Fruit fly (Drosophila melanogaster) whole organism, embryonic: ENCODE results near the gene CG12239.
A peak's percentile ranks its signal among the peaks of the same experiment; 100 is the strongest.

Experiments
- CG10462 ChIP-seq: fragments of 200-800 bp; sonication (Bioruptor generic); optimal IDR thresholded peaks from 2 replicates; lab custom pipeline; 2016; ENCODE audit warnings: missing biosample characterization, missing genetic modification characterization
- CG16815 ChIP-seq: fragments of 200-800 bp; sonication (Bioruptor generic); optimal IDR thresholded peaks from 3 replicates; lab custom pipeline; 2017; ENCODE audit warnings: missing biosample characterization, mild to moderate bottlenecking, missing genetic modification characterization
- CG17568 ChIP-seq: fragments of 200-800 bp; sonication (Bioruptor generic); optimal IDR thresholded peaks from 2 replicates; lab custom pipeline; 2018; ENCODE audit warnings: missing biosample characterization, mild to moderate bottlenecking, missing genetic modification characterization, moderate library complexity
- CG17802 ChIP-seq: fragments of 200-800 bp; sonication (Bioruptor generic); optimal IDR thresholded peaks from 2 replicates; lab custom pipeline; 2018; ENCODE audit warnings: missing biosample characterization, mild to moderate bottlenecking, missing genetic modification characterization, moderate library complexity
- CG18619 ChIP-seq: fragments of 200-800 bp; sonication (Bioruptor generic); optimal IDR thresholded peaks from 3 replicates; lab custom pipeline; 2017; ENCODE audit warnings: missing biosample characterization, mild to moderate bottlenecking, missing genetic modification characterization
- CG18764 ChIP-seq: fragments of 200-800 bp; sonication (Bioruptor generic); optimal IDR thresholded peaks from 3 replicates; lab custom pipeline; 2016; ENCODE audit warnings: missing biosample characterization, missing genetic modification characterization
- CG2202 ChIP-seq: fragments of 200-800 bp; sonication (Bioruptor generic); optimal IDR thresholded peaks from 2 replicates; lab custom pipeline; 2018; ENCODE audit warnings: missing biosample characterization, mild to moderate bottlenecking, missing genetic modification characterization
- CG2712 ChIP-seq: fragments of 200-800 bp; optimal IDR thresholded peaks from 3 replicates; lab custom pipeline; 2019; ENCODE audit warnings: missing biosample characterization, mild to moderate bottlenecking, missing genetic modification characterization, moderate library complexity
- CG2889 ChIP-seq: fragments of 200-800 bp; sonication (Bioruptor generic); IDR thresholded peaks from 3 replicates; pipeline ENCODE4 v1.3.6; 2022; ENCODE audit warnings: missing biosample characterization, missing genetic modification characterization
- CG31224 ChIP-seq: fragments of 200-800 bp; sonication (Bioruptor generic); IDR thresholded peaks from 2 replicates; pipeline ENCODE4 v1.3.6; 2022; ENCODE audit warnings: missing biosample characterization, missing genetic modification characterization
- CG31441 ChIP-seq: fragments of 200-800 bp; sonication (Bioruptor generic); IDR thresholded peaks from 2 replicates; pipeline ENCODE4 v1.3.6; 2022; ENCODE audit warnings: missing biosample characterization, missing genetic modification characterization
- CG32772 ChIP-seq: fragments of 200-800 bp; sonication (Bioruptor generic); IDR thresholded peaks from 2 replicates; pipeline ENCODE4 v1.3.6; 2022; ENCODE audit warnings: missing biosample characterization, missing genetic modification characterization
- CG4617 ChIP-seq: fragments of 200-800 bp; sonication (Bioruptor generic); optimal IDR thresholded peaks from 3 replicates; lab custom pipeline; 2016; ENCODE audit warnings: missing biosample characterization, missing genetic modification characterization, borderline replicate concordance
- CG4707 ChIP-seq: fragments of 200-800 bp; sonication (Bioruptor generic); optimal IDR thresholded peaks from 2 replicates; lab custom pipeline; 2018; ENCODE audit warnings: missing biosample characterization, mild to moderate bottlenecking, missing genetic modification characterization, moderate library complexity
- CG8388 ChIP-seq: fragments of 200-800 bp; sonication (Bioruptor generic); optimal IDR thresholded peaks from 2 replicates; lab custom pipeline; 2019; ENCODE audit warnings: missing biosample characterization, mild to moderate bottlenecking, missing genetic modification characterization, moderate library complexity
- Camta ChIP-seq: fragments of 200-800 bp; sonication (Bioruptor generic); optimal IDR thresholded peaks from 2 replicates; lab custom pipeline; 2016; ENCODE audit warnings: missing biosample characterization, missing genetic modification characterization
- CkIIα-i1 ChIP-seq: fragments of 200-800 bp; sonication (Bioruptor generic); IDR thresholded peaks from 2 replicates; pipeline ENCODE4 v1.3.6; 2022; ENCODE audit warnings: missing biosample characterization, missing genetic modification characterization
- CoRest ChIP-seq: fragments of 200-800 bp; sonication (Bioruptor generic); optimal IDR thresholded peaks from 3 replicates; lab custom pipeline; 2018; ENCODE audit warnings: missing biosample characterization, mild to moderate bottlenecking, missing genetic modification characterization, moderate library complexity
- Dbx ChIP-seq: fragments of 200-800 bp; sonication (Bioruptor generic); IDR thresholded peaks from 3 replicates; pipeline ENCODE4 v1.3.6; 2022; ENCODE audit warnings: missing biosample characterization, missing genetic modification characterization
- E2f2 ChIP-seq: fragments of 200-800 bp; sonication (Bioruptor generic); IDR thresholded peaks from 2 replicates; pipeline ENCODE4 v1.3.6; 2022; ENCODE audit warnings: missing biosample characterization, missing genetic modification characterization
- Eip74EF ChIP-seq, 2 experiments: fragments of 200-800 bp in 1 of 2; fragments of >200 bp in 1 of 2; sonication (Bioruptor generic) in 1 of 2; optimal IDR thresholded peaks; 2 replicates each; lab custom pipeline; 2017 to 2019; ENCODE audit warnings: missing biosample characterization in 2 of 2, missing genetic modification characterization in 2 of 2, mild to moderate bottlenecking in 1 of 2, moderate library complexity in 1 of 2
- Hand ChIP-seq: fragments of 200-800 bp; sonication (Bioruptor generic); optimal IDR thresholded peaks from 2 replicates; lab custom pipeline; 2017; ENCODE audit warnings: mild to moderate bottlenecking, missing biosample characterization, missing genetic modification reagents, missing genetic modification characterization
- Kr ChIP-seq: fragments of 200-800 bp; sonication (Bioruptor generic); optimal IDR thresholded peaks from 2 replicates; lab custom pipeline; 2017; ENCODE audit warnings: missing biosample characterization, mild to moderate bottlenecking, missing genetic modification characterization
- Mrtf ChIP-seq: fragments of 200-800 bp; sonication (Bioruptor generic); IDR thresholded peaks from 3 replicates; pipeline ENCODE4 v1.3.6; 2022; ENCODE audit warnings: missing biosample characterization, missing genetic modification characterization
- Myb ChIP-seq: fragments of 200-800 bp; sonication (Bioruptor generic); optimal IDR thresholded peaks from 2 replicates; lab custom pipeline; 2016; ENCODE audit warnings: missing biosample characterization, missing genetic modification characterization
- Neu2 ChIP-seq: fragments of 200-800 bp; sonication (Bioruptor generic); optimal IDR thresholded peaks from 3 replicates; lab custom pipeline; 2016; ENCODE audit warnings: missing biosample characterization, missing genetic modification characterization, borderline replicate concordance
- PHDP ChIP-seq: fragments of 200-800 bp; sonication (Bioruptor generic); optimal IDR thresholded peaks from 3 replicates; lab custom pipeline; 2018; ENCODE audit warnings: missing biosample characterization, mild to moderate bottlenecking, missing genetic modification characterization, moderate library complexity
- Sox102F ChIP-seq: fragments of 200-800 bp; sonication (Bioruptor generic); optimal IDR thresholded peaks from 2 replicates; lab custom pipeline; 2018; ENCODE audit warnings: missing biosample characterization, mild to moderate bottlenecking, missing genetic modification characterization, moderate library complexity
- al ChIP-seq: fragments of 200-800 bp; sonication (Bioruptor generic); IDR thresholded peaks from 2 replicates; pipeline ENCODE4 v1.3.6; 2022; ENCODE audit warnings: missing biosample characterization, missing genetic modification characterization
- ap ChIP-seq: fragments of 200-800 bp; sonication (Bioruptor generic); IDR thresholded peaks from 2 replicates; pipeline ENCODE4 v1.3.6; 2022; ENCODE audit warnings: missing biosample characterization, missing genetic modification characterization
- ara ChIP-seq: fragments of 200-800 bp; sonication (Bioruptor generic); IDR thresholded peaks from 2 replicates; pipeline ENCODE4 v1.3.6; 2022; ENCODE audit warnings: missing biosample characterization, missing genetic modification characterization
- chn ChIP-seq: fragments of 200-800 bp; sonication (Bioruptor generic); optimal IDR thresholded peaks from 2 replicates; lab custom pipeline; 2016; ENCODE audit warnings: missing biosample characterization, missing genetic modification characterization
- corto ChIP-seq: fragments of 200-800 bp; sonication (Bioruptor generic); optimal IDR thresholded peaks from 2 replicates; lab custom pipeline; 2016; ENCODE audit warnings: missing biosample characterization, mild to moderate bottlenecking, missing genetic modification characterization, moderate library complexity
- disco-r ChIP-seq: fragments of 200-800 bp; sonication (Bioruptor generic); optimal IDR thresholded peaks from 2 replicates; lab custom pipeline; 2016; ENCODE audit warnings: missing biosample characterization, missing genetic modification characterization
- dmrt11E ChIP-seq: fragments of 200-800 bp; sonication (Bioruptor generic); optimal IDR thresholded peaks from 3 replicates; lab custom pipeline; 2018; ENCODE audit warnings: missing biosample characterization, mild to moderate bottlenecking, missing genetic modification characterization, moderate library complexity
- ems ChIP-seq: fragments of 200-800 bp; sonication (Bioruptor generic); optimal IDR thresholded peaks from 3 replicates; lab custom pipeline; 2016; ENCODE audit warnings: missing biosample characterization, missing genetic modification characterization
- fd102C ChIP-seq: fragments of 200-800 bp; sonication (Bioruptor generic); optimal IDR thresholded peaks from 2 replicates; lab custom pipeline; 2018; ENCODE audit warnings: missing biosample characterization, mild to moderate bottlenecking, missing genetic modification characterization, moderate library complexity
- gsb-n ChIP-seq: fragments of 200-800 bp; sonication (Bioruptor generic); optimal IDR thresholded peaks from 3 replicates; lab custom pipeline; 2018; ENCODE audit warnings: missing biosample characterization, mild to moderate bottlenecking, missing genetic modification characterization
- ham ChIP-seq: fragments of 200-800 bp; sonication (Bioruptor generic); IDR thresholded peaks from 2 replicates; pipeline ENCODE4 v1.3.6; 2022; ENCODE audit warnings: missing biosample characterization, missing genetic modification characterization
- hbn ChIP-seq: fragments of 200-800 bp; sonication (Bioruptor generic); IDR thresholded peaks from 2 replicates; pipeline ENCODE4 v1.3.6; 2022; ENCODE audit warnings: missing biosample characterization, missing genetic modification characterization; ENCODE audit not compliant: partially characterized antibody
- nau ChIP-seq: fragments of 200-800 bp; sonication (Bioruptor generic); optimal IDR thresholded peaks from 3 replicates; lab custom pipeline; 2017; ENCODE audit warnings: missing biosample characterization, mild to moderate bottlenecking, missing genetic modification characterization, missing genetic modification reagents
- p53 ChIP-seq: fragments of 200-800 bp; sonication (Bioruptor generic); optimal IDR thresholded peaks from 2 replicates; lab custom pipeline; 2016; ENCODE audit warnings: missing biosample characterization, missing genetic modification characterization
- peb ChIP-seq: fragments of 200-800 bp; sonication (Bioruptor generic); IDR thresholded peaks from 2 replicates; pipeline ENCODE4 v1.3.6; 2022; ENCODE audit warnings: missing biosample characterization, missing genetic modification characterization
- run ChIP-seq: fragments of 200-800 bp; sonication (Bioruptor generic); optimal IDR thresholded peaks from 3 replicates; lab custom pipeline; 2018; ENCODE audit warnings: missing biosample characterization, mild to moderate bottlenecking, missing genetic modification characterization
- sd ChIP-seq: fragments of 200-800 bp; sonication (Bioruptor generic); optimal IDR thresholded peaks from 3 replicates; lab custom pipeline; 2018; ENCODE audit warnings: missing biosample characterization, mild to moderate bottlenecking, missing genetic modification characterization, moderate library complexity
- sim ChIP-seq: fragments of 200-800 bp; sonication (Bioruptor generic); IDR thresholded peaks from 2 replicates; pipeline ENCODE4 v1.3.6; 2022; ENCODE audit warnings: missing biosample characterization, missing genetic modification characterization
- tin ChIP-seq: fragments of 200-800 bp; sonication (Bioruptor generic); optimal IDR thresholded peaks from 3 replicates; lab custom pipeline; 2016; ENCODE audit warnings: missing biosample characterization, missing genetic modification characterization
- toy ChIP-seq: fragments of 200-800 bp; sonication (Bioruptor generic); IDR thresholded peaks from 2 replicates; pipeline ENCODE4 v1.3.6; 2022; ENCODE audit warnings: missing biosample characterization, missing genetic modification characterization
- wek ChIP-seq: fragments of 200-800 bp; sonication (Bioruptor generic); optimal IDR thresholded peaks from 3 replicates; lab custom pipeline; 2018; ENCODE audit warnings: missing biosample characterization, mild to moderate bottlenecking, missing genetic modification characterization, moderate library complexity
- zfh2 ChIP-seq: fragments of 200-800 bp; sonication (Bioruptor generic); optimal IDR thresholded peaks from 2 replicates; lab custom pipeline; 2016; ENCODE audit warnings: missing biosample characterization, missing genetic modification characterization

Gene CG12239

DNA sequence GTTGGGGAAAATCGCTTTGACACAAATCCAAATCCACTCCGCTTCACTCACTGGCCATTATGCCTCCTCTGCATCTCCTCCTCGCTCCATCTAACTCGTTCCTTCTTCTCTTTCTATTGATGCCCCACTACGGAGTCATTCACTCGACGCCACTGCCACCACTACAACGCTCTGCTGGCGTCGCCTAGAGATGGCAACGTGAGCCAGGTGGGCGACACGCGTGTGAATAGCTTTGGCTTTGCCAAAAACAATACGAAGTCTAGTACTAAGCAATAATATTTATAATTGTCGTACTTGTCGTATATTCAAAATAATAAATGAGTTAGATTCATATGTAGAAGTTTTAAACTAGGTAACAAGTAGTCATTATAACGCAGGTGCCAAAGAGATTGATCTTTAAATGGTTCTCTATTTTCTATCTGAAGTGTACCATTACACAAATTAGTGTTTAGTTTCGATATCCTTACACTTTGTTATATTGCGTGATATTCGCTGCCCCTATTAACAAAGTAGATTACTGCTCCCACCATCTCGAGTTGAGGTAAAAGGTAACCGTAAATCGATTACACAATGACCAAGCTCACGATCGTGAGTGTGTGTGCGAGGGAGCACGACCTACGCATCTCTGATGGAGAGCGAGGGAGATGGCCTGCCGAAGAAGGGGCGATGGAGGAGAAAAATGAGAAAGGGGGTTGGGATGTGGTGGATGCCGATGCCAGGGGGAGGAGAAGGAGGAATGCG lies 46.8 kb upstream of the CG12239 start (continued):
- TF ChIP-seq Camta (GFP tag; lab: Kevin White, UChicago) = no peak
- no peak for TF ChIP-seq sd (tag; lab: Kevin White, UChicago)
- TF ChIP-seq wek = no peak
- peak; percentile 2 for TF ChIP-seq CoRest (tag; lab: Kevin White, UChicago)
- TF ChIP-seq CG2202 (tag; lab: Kevin White, UChicago) = no peak
- peak; percentile 47 for TF ChIP-seq hbn (GFP tag; lab: Robert Waterston, UW)
- no peak for TF ChIP-seq PHDP (tag; lab: Kevin White, UChicago)
- no peak for TF ChIP-seq Dbx (GFP tag; lab: Robert Waterston, UW)
- no peak for TF ChIP-seq chn (GFP tag; lab: Kevin White, UChicago)
- TF ChIP-seq ap (GFP tag; lab: Robert Waterston, UW) = no peak
- TF ChIP-seq Sox102F (GFP tag; lab: Kevin White, UChicago) = no peak
- TF ChIP-seq CG4617 (GFP tag; lab: Kevin White, UChicago) = no peak
- no peak for TF ChIP-seq ems (GFP tag; lab: Kevin White, UChicago)
- no peak for TF ChIP-seq al (GFP tag; lab: Robert Waterston, UW)
- no peak for TF ChIP-seq sim (GFP tag; lab: Robert Waterston, UW)
- no peak for TF ChIP-seq Hand (GFP tag; lab: Kevin White, UChicago)
- no peak for TF ChIP-seq peb
- TF ChIP-seq disco-r (GFP tag; lab: Kevin White, UChicago) = peak; percentile 0
- TF ChIP-seq CG16815 (GFP tag; lab: Kevin White, UChicago) = no peak
- no peak for TF ChIP-seq CkIIα-i1 (GFP tag; lab: Robert Waterston, UW)
- TF ChIP-seq CG17568 (GFP tag; lab: Kevin White, UChicago) = no peak
- TF ChIP-seq CG31441 (GFP tag; lab: Robert Waterston, UW) = 0 out of 2 replicates have a peak, but pooled peaks have one; percentile 18
- TF ChIP-seq Kr (GFP tag; lab: Kevin White, UChicago) = no peak
- TF ChIP-seq CG31224 (GFP tag; lab: Robert Waterston, UW) = no peak
- no peak for TF ChIP-seq corto (GFP tag; lab: Kevin White, UChicago)
- no peak for TF ChIP-seq gsb-n
- no peak for TF ChIP-seq CG10462 (GFP tag; lab: Kevin White, UChicago)
- TF ChIP-seq CG2889 (GFP tag; lab: Robert Waterston, UW) = no peak
- no peak for TF ChIP-seq toy (GFP tag; lab: Robert Waterston, UW)
- TF ChIP-seq CG4707 (GFP tag; lab: Kevin White, UChicago) = no peak
- peak; percentile 36 for TF ChIP-seq CG2712
- no peak for TF ChIP-seq Mrtf (GFP tag; lab: Robert Waterston, UW)
- TF ChIP-seq dmrt11E (tag; lab: Kevin White, UChicago) = no peak
- no peak for TF ChIP-seq Eip74EF (GFP tag; optimal IDR thresholded peaks at IDR 0.05; lab: Kevin White, UChicago)
- no peak for TF ChIP-seq ara (GFP tag; lab: Robert Waterston, UW)
- TF ChIP-seq ham (GFP tag; lab: Robert Waterston, UW) = no peak
- no peak for TF ChIP-seq CG18764
- TF ChIP-seq nau (GFP tag; lab: Kevin White, UChicago) = no peak
- no peak for TF ChIP-seq p53 (GFP tag; lab: Kevin White, UChicago)
- TF ChIP-seq run (tag; lab: Kevin White, UChicago) = no peak
- TF ChIP-seq tin (GFP tag; lab: Kevin White, UChicago) = peak; percentile 12
- TF ChIP-seq CG17802 (tag; lab: Kevin White, UChicago) = no peak
- peak; percentile 23 for TF ChIP-seq zfh2 (GFP tag; lab: Kevin White, UChicago)
- TF ChIP-seq CG18619 = no peak
- peak; percentile 5 for TF ChIP-seq Myb (GFP tag; lab: Kevin White, UChicago)
- no peak for TF ChIP-seq fd102C
- TF ChIP-seq CG8388 (GFP tag; lab: Kevin White, UChicago) = no peak
- no peak for TF ChIP-seq CG32772 (GFP tag; lab: Robert Waterston, UW)
- TF ChIP-seq E2f2 (GFP tag; lab: Robert Waterston, UW) = no peak
- no peak for TF ChIP-seq Neu2 (GFP tag; lab: Kevin White, UChicago)
